Worm (Caenorhabditis elegans) whole organism, early embryonic: Measurements from ENCODE around the gene cst-2.

Experiments used
- ama-1 ChIP-seq: fragments of 150-350 bp; optimal IDR thresholded peaks from 2 replicates; lab custom pipeline; 2014
- ets-7 ChIP-seq: sonication (generic microtip); optimal IDR thresholded peaks from 2 replicates; lab custom pipeline; 2016; ENCODE audit warnings: missing genotype, missing genetic modification characterization, missing compliant biosample characterization
- flt-1 ChIP-seq: fragments of 200-800 bp; sonication (Bioruptor generic); IDR thresholded peaks from 2 replicates; pipeline ENCODE4 v1.3.6; 2022; ENCODE audit warnings: missing genetic modification characterization, missing compliant biosample characterization
- hmg-4 ChIP-seq: fragments of 200-800 bp; sonication (Bioruptor generic); optimal IDR thresholded peaks from 2 replicates; lab custom pipeline; 2018; ENCODE audit warnings: mild to moderate bottlenecking, missing genetic modification characterization, missing compliant biosample characterization
- hnd-1 ChIP-seq: sonication (generic microtip); optimal IDR thresholded peaks from 2 replicates; lab custom pipeline; 2016; ENCODE audit warnings: missing genetic modification characterization, missing compliant biosample characterization
- tbx-11 ChIP-seq: fragments of 200-800 bp; sonication (Bioruptor generic); IDR thresholded peaks from 2 replicates; pipeline ENCODE4 v1.3.6; 2022; ENCODE audit warnings: missing genetic modification characterization, missing compliant biosample characterization

ce11 chrX:4371988-4372387, 36.1 kb upstream of the cst-2 start, which contains the start of gene R160.14:
- no peak for TF ChIP-seq ama-1
- no peak for TF ChIP-seq ets-7 (tag; lab: Kevin White, UChicago)
- TF ChIP-seq tbx-11 (GFP tag; lab: Robert Waterston, UW): no peak
- no peak for TF ChIP-seq flt-1
- TF ChIP-seq hnd-1 (tag; lab: Kevin White, UChicago): no peak
- TF ChIP-seq hmg-4 (GFP tag; lab: Kevin White, UChicago): no peak
